Fruit fly (Drosophila melanogaster): ENCODE results near the gene Ttc30.

Ttc30 gene

DNA sequence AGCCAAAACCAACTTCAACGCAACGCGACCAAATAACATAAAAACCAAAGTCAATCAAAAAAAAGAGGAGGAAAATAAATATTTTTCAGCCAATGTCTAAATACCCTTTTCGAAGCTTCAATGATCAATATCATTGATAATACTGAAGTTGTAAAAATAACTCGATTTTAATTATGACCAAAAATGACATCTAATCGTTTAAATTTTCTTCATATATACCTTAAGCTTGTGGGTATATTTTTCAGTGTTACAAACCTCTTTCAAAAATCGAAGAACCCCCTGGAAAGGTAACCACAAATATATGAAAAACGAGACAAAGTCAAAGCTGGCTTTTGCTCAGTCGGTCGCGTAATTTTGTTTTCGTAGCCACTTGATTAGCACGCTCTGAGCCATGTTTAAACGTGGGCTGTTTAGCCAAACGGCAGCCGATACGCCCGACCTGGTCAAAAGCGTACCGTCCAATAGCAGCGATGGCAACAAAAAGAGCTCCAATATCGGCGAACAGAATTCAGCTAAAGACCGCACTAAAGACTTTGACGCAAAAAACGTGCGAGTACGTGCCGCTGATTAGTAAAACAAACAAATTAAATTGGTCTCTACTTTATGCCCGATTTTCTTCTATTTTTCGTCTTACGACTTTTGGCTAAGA lies 38.6 kb downstream of the Ttc30 start (continued):
- peak; percentile 72 for TF ChIP-seq phol (tag; optimal IDR thresholded peaks at IDR 0.05)
- TF ChIP-seq z (GFP tag; IDR thresholded peaks at IDR 0.05), result no peak
- TF ChIP-seq Asciz (GFP tag; optimal IDR thresholded peaks at IDR 0.05), result peak; percentile 58
- TF ChIP-seq bsh (GFP tag; optimal IDR thresholded peaks at IDR 0.05), result peak in 1 of 2 experiments; percentile 34
- no peak for TF ChIP-seq gfzf (GFP tag; optimal IDR thresholded peaks at IDR 0.05)
- TF ChIP-seq dmrt99B (tag; optimal IDR thresholded peaks at IDR 0.05), result peak; percentile 81
- peak; percentile 10 for TF ChIP-seq Usf (GFP tag; optimal IDR thresholded peaks at IDR 0.05)
- no peak for TF ChIP-seq CG7987 (GFP tag; optimal IDR thresholded peaks at IDR 0.05)
- TF ChIP-seq CG14667 (GFP tag; IDR thresholded peaks at IDR 0.05), result peak; percentile 63
- 0 out of 3 replicates have a peak, but pooled peaks have one; percentile 56 for TF ChIP-seq CG11560 (tag; IDR thresholded peaks at IDR 0.05)
- peak; percentile 80; the same call in 2 of the 3 replicates for TF ChIP-seq Mrtf (GFP tag; IDR thresholded peaks at IDR 0.05)
- TF ChIP-seq CHES-1-like (GFP tag; optimal IDR thresholded peaks at IDR 0.05), result peak; percentile 60
- TF ChIP-seq CG12391 (tag; optimal IDR thresholded peaks at IDR 0.05), result no peak
- no peak for TF ChIP-seq pfk (GFP tag; optimal IDR thresholded peaks at IDR 0.05)
- no peak for TF ChIP-seq sr (GFP tag; IDR thresholded peaks at IDR 0.05)
- peak; percentile 79 for TF ChIP-seq pho (GFP tag; optimal IDR thresholded peaks at IDR 0.05)
- TF ChIP-seq CG4854 (GFP tag; optimal IDR thresholded peaks at IDR 0.05), result peak; percentile 65
- TF ChIP-seq pzg (GFP tag; optimal IDR thresholded peaks at IDR 0.05), result no peak
- TF ChIP-seq Camta (GFP tag; optimal IDR thresholded peaks at IDR 0.05), result peak; percentile 60
- peak; percentile 76 for TF ChIP-seq Nf-YC (tag; optimal IDR thresholded peaks at IDR 0.05)
- TF ChIP-seq Meics (GFP tag; optimal IDR thresholded peaks at IDR 0.05), result peak; percentile 90

DNA sequence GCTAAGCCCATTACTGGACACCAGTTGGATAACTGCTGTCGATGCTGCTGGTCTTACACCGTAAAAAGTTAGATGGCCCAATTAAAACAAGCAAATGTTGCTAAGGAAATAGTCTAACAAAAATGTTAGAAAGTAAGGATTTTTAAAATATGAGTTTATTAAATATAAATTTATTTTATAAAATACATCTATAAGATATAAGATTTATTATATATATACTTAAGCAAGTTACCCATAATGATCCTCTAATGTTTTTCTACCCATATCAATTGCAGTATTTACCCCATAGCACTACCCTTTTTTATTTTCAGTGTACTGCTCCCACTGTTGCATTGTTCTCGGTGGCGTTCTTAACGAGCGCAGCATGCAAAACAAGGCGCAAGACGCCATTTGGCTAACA lies 39.6 kb downstream of the Ttc30 start:
- TF ChIP-seq CG3726 (GFP tag; IDR thresholded peaks at IDR 0.05), result 0 out of 3 replicates have a peak, but pooled peaks have one; percentile 32
- TF ChIP-seq fd3F (GFP tag; optimal IDR thresholded peaks at IDR 0.05), result no peak
- peak; percentile 12 for TF ChIP-seq CG11504 (tag; optimal IDR thresholded peaks at IDR 0.05)
- no peak for TF ChIP-seq pzg (GFP tag; optimal IDR thresholded peaks at IDR 0.05)
- peak; percentile 14 for TF ChIP-seq nom (GFP tag; optimal IDR thresholded peaks at IDR 0.05)
- TF ChIP-seq Med (GFP tag), result peak; percentile 9
- TF ChIP-seq CG17361 (GFP tag; IDR thresholded peaks at IDR 0.05), result 0 out of 3 replicates have a peak, but pooled peaks have one; percentile 14

DNA sequence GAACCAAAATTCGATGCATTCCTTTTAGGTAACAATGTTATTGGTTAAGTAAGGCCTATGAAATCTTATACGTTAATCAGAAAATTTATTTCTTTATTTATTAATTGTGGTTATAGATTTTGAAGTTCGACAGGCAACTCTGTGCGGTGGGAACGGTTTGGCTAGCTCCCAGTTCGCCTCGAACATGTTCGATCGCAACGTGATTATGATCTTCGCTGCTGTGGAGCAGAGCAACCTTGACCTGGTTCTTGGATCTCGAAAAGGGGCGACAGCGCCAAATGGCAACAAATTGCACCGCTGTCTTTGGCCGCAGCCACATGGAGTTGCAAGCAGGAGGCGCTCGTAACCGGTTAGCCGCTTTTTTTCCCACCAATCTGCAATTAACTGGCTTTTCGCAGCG lies 47.7 kb downstream of the Ttc30 start:
- TF ChIP-seq hth (optimal IDR thresholded peaks at IDR 0.05), result no peak
- no peak for TF ChIP-seq vfl (GFP tag; optimal IDR thresholded peaks at IDR 0.05)
- no peak; the same call in 1 of the 2 replicates for TF ChIP-seq CG6272 (GFP tag; IDR thresholded peaks at IDR 0.05)
- no peak for TF ChIP-seq CG31441 (GFP tag; IDR thresholded peaks at IDR 0.05)
- TF ChIP-seq HLH3B (GFP tag; IDR thresholded peaks at IDR 0.05), result peak; percentile 31; the same call in 1 of the 2 replicates
- TF ChIP-seq CHES-1-like (GFP tag; optimal IDR thresholded peaks at IDR 0.05), result no peak
- TF ChIP-seq HLHmδ (GFP tag; optimal IDR thresholded peaks at IDR 0.05), result no peak
- peak; percentile 91 for TF ChIP-seq CG5180 (GFP tag; optimal IDR thresholded peaks at IDR 0.05)
- TF ChIP-seq Med (GFP tag), result peak; percentile 41
- no peak for TF ChIP-seq Chrac-16 (GFP tag; optimal IDR thresholded peaks at IDR 0.05)
- no peak for TF ChIP-seq psq (GFP tag; optimal IDR thresholded peaks at IDR 0.05)
- TF ChIP-seq nerfin-1 (tag; optimal IDR thresholded peaks at IDR 0.05), result no peak
- TF ChIP-seq Optix (GFP tag; IDR thresholded peaks at IDR 0.05), result no peak
- no peak for TF ChIP-seq gce (GFP tag; IDR thresholded peaks at IDR 0.05)
- no peak for TF ChIP-seq CG33557 (GFP tag; optimal IDR thresholded peaks at IDR 0.05)
- TF ChIP-seq CG1792 (GFP tag; optimal IDR thresholded peaks at IDR 0.05), result no peak
- no peak for TF ChIP-seq wor (GFP tag; IDR thresholded peaks at IDR 0.05)
- TF ChIP-seq Abd-B (GFP tag; optimal IDR thresholded peaks at IDR 0.05), result no peak
- TF ChIP-seq Lpt (GFP tag; optimal IDR thresholded peaks at IDR 0.05), result no peak
- no peak for TF ChIP-seq CG9876 (GFP tag; optimal IDR thresholded peaks at IDR 0.05)
- no peak for TF ChIP-seq toy (GFP tag; IDR thresholded peaks at IDR 0.05)
- no peak for TF ChIP-seq CG11093 (GFP tag; IDR thresholded peaks at IDR 0.05)
- 0 out of 2 replicates have a peak, but pooled peaks have one; percentile 23 for TF ChIP-seq CG17328 (GFP tag; IDR thresholded peaks at IDR 0.05)
- TF ChIP-seq tup (GFP tag; optimal IDR thresholded peaks at IDR 0.05), result no peak

Measured in whole organism, embryonic.